Worm (Caenorhabditis elegans): ENCODE results near the gene str-246.

Gene str-246

DNA sequence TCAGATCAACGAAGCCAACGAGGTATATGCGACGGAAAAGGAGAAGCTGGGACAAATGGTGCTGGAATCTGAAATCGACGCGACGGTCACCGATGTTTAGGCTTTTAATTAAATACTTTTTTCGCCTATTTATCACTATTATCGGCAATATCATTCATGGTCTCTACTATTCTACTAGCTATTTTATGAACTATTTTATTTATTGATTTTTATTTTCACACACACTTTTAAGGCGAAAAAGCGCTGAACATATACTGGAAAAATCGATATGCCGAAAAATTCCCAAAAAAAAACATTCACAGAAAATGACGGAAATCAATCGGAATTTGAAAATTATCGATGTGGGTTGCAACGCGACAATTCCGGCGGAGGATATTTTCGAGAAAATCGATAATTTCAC lies 9.0 kb upstream of the str-246 start, which contains the start of gene W09D6.1:
Gene W09D6.1, plus strand, starts transcription at position 301 of the 400 bp plus-strand sequence.
- TF ChIP-seq nhr-77 (tag; optimal IDR thresholded peaks at IDR 0.05) (no peak), mdl-1 (tag; optimal IDR thresholded peaks at IDR 0.05) (no peak), crh-2 (tag; optimal IDR thresholded peaks at IDR 0.05) (no peak), alr-1 (tag; optimal IDR thresholded peaks at IDR 0.05) (no peak), ztf-4 (tag; optimal IDR thresholded peaks at IDR 0.05) (no peak)

DNA sequence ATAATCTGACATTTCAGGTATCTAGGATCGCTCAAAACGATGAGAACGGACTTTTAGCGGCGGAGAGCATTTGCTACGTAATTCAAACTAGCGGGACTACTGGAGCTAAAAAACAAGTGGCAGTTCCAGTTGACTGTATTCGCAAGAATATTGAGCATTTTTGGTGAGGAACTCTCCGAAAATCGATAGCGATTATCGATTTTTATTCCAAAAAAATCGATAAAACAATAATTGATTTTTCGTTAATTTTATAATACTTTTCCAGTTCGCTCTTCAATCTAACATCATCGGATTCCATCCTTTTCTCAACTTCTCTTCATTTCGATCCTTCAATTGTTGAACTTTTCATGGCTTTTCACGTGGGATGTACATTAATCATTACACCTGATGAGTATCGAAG lies 8.2 kb upstream of the str-246 start:
- no peak for TF ChIP-seq nhr-6 (tag; optimal IDR thresholded peaks at IDR 0.05)
- TF ChIP-seq ztf-1 (GFP tag; conservative IDR thresholded peaks at IDR 0.05), result no peak
- TF ChIP-seq mab-5 (tag; optimal IDR thresholded peaks at IDR 0.05), result no peak
- no peak for TF ChIP-seq Y55F3AM.14 (GFP tag; optimal IDR thresholded peaks at IDR 0.05)
- TF ChIP-seq alr-1 (tag; optimal IDR thresholded peaks at IDR 0.05), result no peak
- no peak for TF ChIP-seq blmp-1 (tag; optimal IDR thresholded peaks at IDR 0.05; ENCODE audit: insufficient read depth)
- TF ChIP-seq ztf-4 (tag; optimal IDR thresholded peaks at IDR 0.05), result no peak
- TF ChIP-seq snpc-4 (tag; optimal IDR thresholded peaks at IDR 0.05), result no peak

DNA sequence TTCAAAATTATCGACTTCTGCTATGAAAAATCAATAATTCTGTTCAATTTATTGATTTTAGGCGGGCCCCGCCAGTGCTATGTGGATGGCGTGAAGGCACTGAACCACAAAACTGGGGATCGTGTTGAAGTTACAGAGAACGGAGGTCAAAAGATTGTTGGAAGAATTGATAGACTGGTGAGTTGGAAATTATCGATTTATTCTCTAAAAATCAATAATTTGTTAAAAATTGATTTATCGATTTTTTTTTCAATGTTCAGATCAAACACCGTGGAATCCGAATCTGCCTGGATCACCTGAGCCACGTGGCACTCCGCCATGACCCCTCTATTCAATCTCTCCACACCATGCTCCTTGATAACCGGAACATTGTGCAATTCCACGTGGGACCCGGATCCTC lies 7.3 kb upstream of the str-246 start:
- no peak for TF ChIP-seq R02D3.7 (tag; optimal IDR thresholded peaks at IDR 0.05)
- no peak for TF ChIP-seq Y55F3AM.14 (GFP tag; optimal IDR thresholded peaks at IDR 0.05)

DNA sequence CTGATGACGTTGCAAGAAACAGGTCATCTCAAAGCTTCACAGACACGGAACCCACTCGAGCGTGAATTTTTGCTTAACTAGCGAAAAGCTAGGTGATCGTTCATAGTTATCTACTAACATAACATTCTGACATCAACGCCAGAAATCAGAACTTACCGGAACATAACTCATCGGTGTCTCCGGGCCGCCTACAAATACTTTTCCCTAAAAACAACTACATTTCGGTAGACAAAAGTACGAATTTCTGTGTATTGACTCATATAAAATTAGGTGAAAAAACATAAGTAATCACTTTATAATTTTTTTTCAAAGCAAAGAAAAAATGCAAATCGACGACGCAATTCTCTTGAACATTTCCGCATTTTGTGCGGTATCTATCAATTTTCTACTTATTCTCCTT lies 3.3 kb upstream of the str-246 start, which contains the start of gene str-261:
Gene str-261, plus strand, starts transcription at position 301 of the 400 bp plus-strand sequence.
- no peak for TF ChIP-seq lsy-2 (tag; optimal IDR thresholded peaks at IDR 0.05)
- no peak for TF ChIP-seq dmd-4 (tag; optimal IDR thresholded peaks at IDR 0.05)
- TF ChIP-seq nhr-10 (tag; optimal IDR thresholded peaks at IDR 0.05), result no peak
- no peak for TF ChIP-seq lin-39 (tag; optimal IDR thresholded peaks at IDR 0.05)
- TF ChIP-seq unc-62 (GFP tag; optimal IDR thresholded peaks at IDR 0.05), result no peak
- no peak for TF ChIP-seq nhr-23 (tag; optimal IDR thresholded peaks at IDR 0.05)
- no peak for TF ChIP-seq nhr-237 (tag; optimal IDR thresholded peaks at IDR 0.05)
- TF ChIP-seq ama-1 (optimal IDR thresholded peaks at IDR 0.05), result no peak
- TF ChIP-seq nhr-129 (tag; optimal IDR thresholded peaks at IDR 0.05), result no peak
- TF ChIP-seq ztf-11 (tag; optimal IDR thresholded peaks at IDR 0.05), result no peak
- no peak for TF ChIP-seq ZK546.5 (tag; optimal IDR thresholded peaks at IDR 0.05)
- TF ChIP-seq skn-1 (tag; optimal IDR thresholded peaks at IDR 0.05), result no peak
- no peak for TF ChIP-seq nhr-6 (tag; optimal IDR thresholded peaks at IDR 0.05)
- TF ChIP-seq ceh-82 (tag; optimal IDR thresholded peaks at IDR 0.05), result no peak
- no peak for TF ChIP-seq elt-1 (tag; optimal IDR thresholded peaks at IDR 0.05)
- TF ChIP-seq ztf-1 (GFP tag; conservative IDR thresholded peaks at IDR 0.05), result no peak
- TF ChIP-seq lin-11 (tag; optimal IDR thresholded peaks at IDR 0.05), result no peak

DNA sequence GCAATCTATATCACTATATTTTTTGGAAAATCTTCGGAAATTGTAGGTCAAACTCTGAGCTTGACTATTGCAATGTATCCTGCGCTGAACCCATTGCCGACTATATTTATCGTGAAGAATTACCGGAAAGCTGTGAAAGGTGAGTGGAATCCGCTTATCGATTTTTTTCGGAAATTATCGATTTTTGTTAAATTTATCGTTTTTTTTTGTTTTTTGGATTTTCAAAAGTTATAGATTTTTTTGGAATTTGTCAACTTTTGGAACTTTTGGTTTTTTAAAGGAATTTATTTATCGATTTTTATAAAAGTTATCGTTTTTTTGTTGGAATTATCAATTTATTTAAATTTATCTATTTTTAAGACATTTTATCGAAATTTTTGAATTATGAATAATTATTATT lies 761 bp upstream of the str-246 start:
- TF ChIP-seq nhr-12 (tag; optimal IDR thresholded peaks at IDR 0.05), result no peak
- TF ChIP-seq crh-2 (tag; optimal IDR thresholded peaks at IDR 0.05), result no peak
- no peak for TF ChIP-seq mab-5 (tag; optimal IDR thresholded peaks at IDR 0.05)
- TF ChIP-seq mdl-1 (tag; optimal IDR thresholded peaks at IDR 0.05), result no peak
- no peak for TF ChIP-seq nhr-77 (tag; optimal IDR thresholded peaks at IDR 0.05)
- TF ChIP-seq lin-11 (tag; optimal IDR thresholded peaks at IDR 0.05), result no peak
- no peak for TF ChIP-seq F13H6.1 (tag; optimal IDR thresholded peaks at IDR 0.05)
- no peak for TF ChIP-seq nhr-23 (tag; optimal IDR thresholded peaks at IDR 0.05)
- TF ChIP-seq zag-1 (tag; optimal IDR thresholded peaks at IDR 0.05), result no peak
- no peak for TF ChIP-seq fos-1 (tag; optimal IDR thresholded peaks at IDR 0.05)
- no peak for TF ChIP-seq sma-3 (GFP tag; optimal IDR thresholded peaks at IDR 0.05)
- no peak for TF ChIP-seq nhr-10 (tag; optimal IDR thresholded peaks at IDR 0.05)
- no peak for TF ChIP-seq nhr-129 (tag; optimal IDR thresholded peaks at IDR 0.05)
- TF ChIP-seq lin-39 (tag; optimal IDR thresholded peaks at IDR 0.05), result no peak
- TF ChIP-seq sma-9 (GFP tag; optimal IDR thresholded peaks at IDR 0.05), result no peak
- no peak for TF ChIP-seq sma-9 (tag; optimal IDR thresholded peaks at IDR 0.05)
- no peak for TF ChIP-seq elt-1 (tag; optimal IDR thresholded peaks at IDR 0.05)
- no peak for TF ChIP-seq peb-1 (tag; optimal IDR thresholded peaks at IDR 0.05)
- no peak for TF ChIP-seq unc-39 (tag; optimal IDR thresholded peaks at IDR 0.05)

Measured in whole organism, L2 larva.